Fruit fly (Drosophila melanogaster): ENCODE results near the gene Syn1.

Syn1 gene

dm6 chr3L:21739017-21739730 lies 31.2 kb downstream of the Syn1 start (continued):
- TF ChIP-seq CG7368 (GFP tag; optimal IDR thresholded peaks at IDR 0.05) (no peak), net (GFP tag; optimal IDR thresholded peaks at IDR 0.05) (no peak), CG15336 (GFP tag; IDR thresholded peaks at IDR 0.05) (no peak), Eip75B (GFP tag; optimal IDR thresholded peaks at IDR 0.05) (peak; percentile 16), CG3919 (GFP tag; optimal IDR thresholded peaks at IDR 0.05) (peak; percentile 12), spab (GFP tag; optimal IDR thresholded peaks at IDR 0.05) (no peak), CG10631 (GFP tag; optimal IDR thresholded peaks at IDR 0.05) (no peak), Lpt (GFP tag; optimal IDR thresholded peaks at IDR 0.05) (no peak), CG34406 (GFP tag; optimal IDR thresholded peaks at IDR 0.05) (peak; percentile 5)

- TF ChIP-seq salr (GFP tag; optimal IDR thresholded peaks at IDR 0.05) = peak in 1 of 2 experiments; percentile 51
- TF ChIP-seq acj6 (GFP tag; optimal IDR thresholded peaks at IDR 0.05) = peak; percentile 63
- peak; percentile 3 for TF ChIP-seq dac (GFP tag; optimal IDR thresholded peaks at IDR 0.05)
- peak; percentile 73 for TF ChIP-seq esn (GFP tag; optimal IDR thresholded peaks at IDR 0.05)
- no peak for TF ChIP-seq CG8319 (GFP tag; optimal IDR thresholded peaks at IDR 0.05)
- peak; percentile 45 for TF ChIP-seq CG10631 (GFP tag; optimal IDR thresholded peaks at IDR 0.05)
- TF ChIP-seq CG15336 (GFP tag; IDR thresholded peaks at IDR 0.05) = peak; percentile 74
- peak; percentile 57 for TF ChIP-seq Met (GFP tag; optimal IDR thresholded peaks at IDR 0.05)
- TF ChIP-seq CG3919 (GFP tag; optimal IDR thresholded peaks at IDR 0.05) = peak; percentile 62
- peak; percentile 53 for TF ChIP-seq Sox102F (GFP tag; optimal IDR thresholded peaks at IDR 0.05)
- no peak for TF ChIP-seq Eip93F (GFP tag; optimal IDR thresholded peaks at IDR 0.05)
- peak; percentile 28 for TF ChIP-seq Blimp-1 (GFP tag; optimal IDR thresholded peaks at IDR 0.05)
- no peak for TF ChIP-seq CG9139 (GFP tag; optimal IDR thresholded peaks at IDR 0.05)
- TF ChIP-seq Ets21C (GFP tag; optimal IDR thresholded peaks at IDR 0.05) = peak; percentile 58
- TF ChIP-seq net (GFP tag; optimal IDR thresholded peaks at IDR 0.05) = peak; percentile 50
- peak; percentile 46 for TF ChIP-seq svp (GFP tag)
- no peak for TF ChIP-seq ss (GFP tag; optimal IDR thresholded peaks at IDR 0.05)
- no peak for TF ChIP-seq fd85E (GFP tag; optimal IDR thresholded peaks at IDR 0.05)
- no peak for TF ChIP-seq fd59A (GFP tag; optimal IDR thresholded peaks at IDR 0.05)
- peak; percentile 73 for TF ChIP-seq CG31627 (GFP tag; optimal IDR thresholded peaks at IDR 0.05)
- TF ChIP-seq CG6163 (GFP tag; IDR thresholded peaks at IDR 0.05) = peak; percentile 74
- peak; percentile 41 for TF ChIP-seq Sox15 (GFP tag; optimal IDR thresholded peaks at IDR 0.05)
- TF ChIP-seq Hr38 (GFP tag; optimal IDR thresholded peaks at IDR 0.05) = no peak
- TF ChIP-seq OdsH (GFP tag; optimal IDR thresholded peaks at IDR 0.05) = peak; percentile 68
- no peak for TF ChIP-seq vri (GFP tag; optimal IDR thresholded peaks at IDR 0.05)
- peak; percentile 34 for TF ChIP-seq CG3032 (tag; optimal IDR thresholded peaks at IDR 0.05)
- no peak for TF ChIP-seq CG1621 (tag; optimal IDR thresholded peaks at IDR 0.05)
- peak; percentile 53; the same call in 1 of the 2 replicates for TF ChIP-seq CG11294 (GFP tag; IDR thresholded peaks at IDR 0.05)
- peak; percentile 67 for TF ChIP-seq CG8119 (GFP tag; IDR thresholded peaks at IDR 0.05)
- peak; percentile 92 for TF ChIP-seq dsx (GFP tag; optimal IDR thresholded peaks at IDR 0.05; ENCODE audit: poor library complexity, severe bottlenecking)
- TF ChIP-seq CG34406 (GFP tag; optimal IDR thresholded peaks at IDR 0.05) = peak; percentile 56
- peak; percentile 56 for TF ChIP-seq CG6276 (GFP tag; optimal IDR thresholded peaks at IDR 0.05)
- peak; percentile 57 for TF ChIP-seq achi (GFP tag; optimal IDR thresholded peaks at IDR 0.05)
- peak; percentile 2 for TF ChIP-seq CG4318 (GFP tag; optimal IDR thresholded peaks at IDR 0.05)
- TF ChIP-seq Sox14 (GFP tag; optimal IDR thresholded peaks at IDR 0.05) = peak; percentile 37
- TF ChIP-seq CG6792 (GFP tag; optimal IDR thresholded peaks at IDR 0.05) = peak; percentile 61
- no peak for TF ChIP-seq fkh (GFP tag; optimal IDR thresholded peaks at IDR 0.05)
- TF ChIP-seq lz (GFP tag; optimal IDR thresholded peaks at IDR 0.05) = peak; percentile 55
- peak; percentile 93 for TF ChIP-seq Eip78C (GFP tag)
- TF ChIP-seq Hr39 (GFP tag; optimal IDR thresholded peaks at IDR 0.05) = peak; percentile 69
- peak; percentile 55 for TF ChIP-seq Smox (GFP tag; optimal IDR thresholded peaks at IDR 0.05)
- TF ChIP-seq eg (GFP tag; IDR thresholded peaks at IDR 0.05) = peak; percentile 86
- peak; percentile 54 for TF ChIP-seq CG8632 (GFP tag; optimal IDR thresholded peaks at IDR 0.05)
Observed at dm6 chr3L:21738175-21739016, 31.9 kb downstream of the Syn1 start, which contains the start of gene CG14567. TSS of gene CG14567 (minus strand) at chr3L:21738430.

Data from whole organism, prepupa.